Fruit fly (Drosophila melanogaster): ENCODE data around the gene FER.

FER gene

dm6 chr3R:9352595-9353275, 41.6 kb downstream of the FER start (continued):
- TF ChIP-seq CrebB (tag; optimal IDR thresholded peaks at IDR 0.05): no peak
- TF ChIP-seq ham (GFP tag; IDR thresholded peaks at IDR 0.05): no peak
- no peak for TF ChIP-seq HHEX (GFP tag; optimal IDR thresholded peaks at IDR 0.05)
- TF ChIP-seq kay (GFP tag; optimal IDR thresholded peaks at IDR 0.05): no peak
- TF ChIP-seq CG9437 (GFP tag; optimal IDR thresholded peaks at IDR 0.05): no peak
- no peak for TF ChIP-seq CG5180 (GFP tag; optimal IDR thresholded peaks at IDR 0.05)
- no peak for TF ChIP-seq CG17802 (tag; optimal IDR thresholded peaks at IDR 0.05)
- TF ChIP-seq CG6689 (GFP tag; IDR thresholded peaks at IDR 0.05): no peak
- no peak for TF ChIP-seq CG6765 (GFP tag; optimal IDR thresholded peaks at IDR 0.05)
- TF ChIP-seq CG16813 (GFP tag; IDR thresholded peaks at IDR 0.05; ENCODE audit: partially characterized antibody): no peak
- TF ChIP-seq ranshi (GFP tag; IDR thresholded peaks at IDR 0.05): no peak
- TF ChIP-seq onecut (GFP tag; IDR thresholded peaks at IDR 0.05): no peak
- TF ChIP-seq Lim3 (GFP tag; IDR thresholded peaks at IDR 0.05): no peak
- peak in 1 of 3 experiments; percentile 84 for TF ChIP-seq Stat92E (GFP tag; optimal IDR thresholded peaks at IDR 0.05)
- no peak for TF ChIP-seq E2f1 (GFP tag; IDR thresholded peaks at IDR 0.05)
- no peak for TF ChIP-seq CG12071 (GFP tag; optimal IDR thresholded peaks at IDR 0.05)
- TF ChIP-seq CG31365 (tag; optimal IDR thresholded peaks at IDR 0.05): no peak
- TF ChIP-seq CG2129 (GFP tag; IDR thresholded peaks at IDR 0.05; ENCODE audit: partially characterized antibody): no peak
- TF ChIP-seq CG11723 (GFP tag; optimal IDR thresholded peaks at IDR 0.05): no peak
- peak; percentile 3 for TF ChIP-seq CG7745 (tag; optimal IDR thresholded peaks at IDR 0.05)
- TF ChIP-seq abd-A (tag; optimal IDR thresholded peaks at IDR 0.05): peak; percentile 99
- no peak for TF ChIP-seq CG8089 (GFP tag; optimal IDR thresholded peaks at IDR 0.05)
- no peak for TF ChIP-seq Dad (GFP tag; optimal IDR thresholded peaks at IDR 0.05)
- TF ChIP-seq sc (optimal IDR thresholded peaks at IDR 0.05): no peak
- no peak for TF ChIP-seq sc (GFP tag; optimal IDR thresholded peaks at IDR 0.05)
- TF ChIP-seq hb (GFP tag; IDR thresholded peaks at IDR 0.05; ENCODE audit: partially characterized antibody): no peak
- no peak for TF ChIP-seq CG13894 (tag; optimal IDR thresholded peaks at IDR 0.05)
- peak; percentile 85 for TF ChIP-seq sqz (GFP tag; optimal IDR thresholded peaks at IDR 0.05)
- no peak for TF ChIP-seq CG3281 (GFP tag; optimal IDR thresholded peaks at IDR 0.05)
- TF ChIP-seq CG12299 (tag; optimal IDR thresholded peaks at IDR 0.05): no peak
- no peak for TF ChIP-seq klu (GFP tag; IDR thresholded peaks at IDR 0.05)
- peak; percentile 72 for TF ChIP-seq twi (tag; optimal IDR thresholded peaks at IDR 0.05)
- TF ChIP-seq ken (GFP tag; IDR thresholded peaks at IDR 0.05): no peak
- TF ChIP-seq pros (GFP tag; optimal IDR thresholded peaks at IDR 0.05): peak; percentile 20
- peak; percentile 51 for TF ChIP-seq nerfin-1 (tag; optimal IDR thresholded peaks at IDR 0.05)
- TF ChIP-seq kni (GFP tag; optimal IDR thresholded peaks at IDR 0.05): peak; percentile 97
- TF ChIP-seq Bdp1 (GFP tag; optimal IDR thresholded peaks at IDR 0.05): no peak
- TF ChIP-seq slou (GFP tag; optimal IDR thresholded peaks at IDR 0.05): no peak
- peak; percentile 40 for TF ChIP-seq ATbp (GFP tag; optimal IDR thresholded peaks at IDR 0.05)
- peak; percentile 4 for TF ChIP-seq CG1529 (GFP tag; optimal IDR thresholded peaks at IDR 0.05)
- TF ChIP-seq trem (tag; optimal IDR thresholded peaks at IDR 0.05): no peak
- TF ChIP-seq CG14050 (GFP tag; IDR thresholded peaks at IDR 0.05): no peak
- no peak for TF ChIP-seq CG16815 (GFP tag; optimal IDR thresholded peaks at IDR 0.05)
- TF ChIP-seq CG10209 (GFP tag; optimal IDR thresholded peaks at IDR 0.05): no peak
- TF ChIP-seq Side (GFP tag; optimal IDR thresholded peaks at IDR 0.05): no peak
- TF ChIP-seq zf30C (GFP tag; optimal IDR thresholded peaks at IDR 0.05): no peak
- no peak for TF ChIP-seq Oaz (GFP tag; IDR thresholded peaks at IDR 0.05)
- TF ChIP-seq lmd (GFP tag; IDR thresholded peaks at IDR 0.05): no peak
- no peak for TF ChIP-seq Oli (tag; optimal IDR thresholded peaks at IDR 0.05)
- peak; percentile 94 for TF ChIP-seq CG11504 (tag; optimal IDR thresholded peaks at IDR 0.05)

Measured in whole organism, embryonic.